Worm (Caenorhabditis elegans) whole organism, early embryonic: Measurements from ENCODE around the gene C39D10.8.

Experiments
- B0310.2 ChIP-seq: sonication (generic microtip); optimal IDR thresholded peaks from 2 replicates; lab custom pipeline; 2016; ENCODE audit warnings: mild to moderate bottlenecking, missing genetic modification characterization, missing compliant biosample characterization
- F13C5.2 ChIP-seq: sonication (generic microtip); optimal IDR thresholded peaks from 2 replicates; lab custom pipeline; 2017; ENCODE audit warnings: mild to moderate bottlenecking, missing genetic modification characterization, inconsistent platforms, missing compliant biosample characterization
- aly-1 ChIP-seq: sonication (generic microtip); optimal IDR thresholded peaks from 2 replicates; lab custom pipeline; 2016; ENCODE audit warnings: missing genetic modification characterization, missing compliant biosample characterization
- ama-1 ChIP-seq: fragments of 150-350 bp; optimal IDR thresholded peaks from 2 replicates; lab custom pipeline; 2014
- ceh-13 ChIP-seq: fragments of 200-800 bp; sonication (Bioruptor generic); optimal IDR thresholded peaks from 2 replicates; lab custom pipeline; 2018; ENCODE audit warnings: mild to moderate bottlenecking, missing genetic modification characterization, missing compliant biosample characterization
- ets-7 ChIP-seq: sonication (generic microtip); optimal IDR thresholded peaks from 2 replicates; lab custom pipeline; 2016; ENCODE audit warnings: missing genotype, missing genetic modification characterization, missing compliant biosample characterization
- hmbx-1 ChIP-seq: sonication (generic microtip); optimal IDR thresholded peaks from 2 replicates; lab custom pipeline; 2016; ENCODE audit warnings: mild to moderate bottlenecking, missing genetic modification characterization, missing compliant biosample characterization
- pes-1 ChIP-seq: fragments of 200-800 bp; sonication (Bioruptor generic); IDR thresholded peaks from 2 replicates; pipeline ENCODE4 v1.3.6; 2022; ENCODE audit warnings: missing genetic modification reagents, missing genetic modification characterization, missing compliant biosample characterization
- scrt-1 ChIP-seq: fragments of 200-800 bp; sonication (Bioruptor generic); IDR thresholded peaks from 2 replicates; pipeline ENCODE4 v1.3.6; 2022; ENCODE audit warnings: missing genetic modification characterization, missing compliant biosample characterization
- tbx-11 ChIP-seq: fragments of 200-800 bp; sonication (Bioruptor generic); IDR thresholded peaks from 2 replicates; pipeline ENCODE4 v1.3.6; 2022; ENCODE audit warnings: missing genetic modification characterization, missing compliant biosample characterization
- tbx-37 ChIP-seq: fragments of 200-800 bp; sonication (Bioruptor generic); conservative IDR thresholded peaks from 2 replicates; pipeline ENCODE4 v1.3.6; 2022; ENCODE audit warnings: missing genetic modification reagents, missing genetic modification characterization, missing compliant biosample characterization
- tra-4 ChIP-seq: sonication (generic microtip); optimal IDR thresholded peaks from 2 replicates; lab custom pipeline; 2017; ENCODE audit warnings: missing genetic modification characterization, missing compliant biosample characterization

ce11 chrX:7902976-7903375 is 22.2 kb upstream of the C39D10.8 start, which contains the start of gene C39D10.11:
- TF ChIP-seq ceh-13 (GFP tag; lab: Kevin White, UChicago) (no peak), tbx-37 (GFP tag; lab: Robert Waterston, UW) (no peak), ama-1 (lab: Kevin White, UChicago) (no peak), scrt-1 (GFP tag; lab: Robert Waterston, UW) (no peak), pes-1 (GFP tag; lab: Robert Waterston, UW) (no peak), hmbx-1 (no peak), B0310.2 (tag; lab: Kevin White, UChicago) (no peak), aly-1 (tag; lab: Kevin White, UChicago) (no peak), tbx-11 (GFP tag; lab: Robert Waterston, UW) (no peak), F13C5.2 (tag; lab: Kevin White, UChicago) (no peak), tra-4 (tag; lab: Kevin White, UChicago) (no peak), ets-7 (tag; lab: Kevin White, UChicago) (no peak)
